Fruit fly (Drosophila melanogaster) whole organism: ENCODE results near the gene HDAC11.
A peak's percentile ranks its signal among the peaks of the same experiment; 100 is the strongest.

Source experiments
- CG8478 ChIP-seq: fragments of >200 bp; optimal IDR thresholded peaks from 2 replicates; lab custom pipeline; 2018; ENCODE audit warnings: inconsistent platforms
- Dll ChIP-seq: fragments of >200 bp; optimal IDR thresholded peaks from 2 replicates; lab custom pipeline; 2017
- EcR ChIP-seq, 2 experiments: fragments of >200 bp; optimal IDR thresholded peaks; 2 replicates each; lab custom pipeline; 2017; ENCODE audit warnings: missing biosample characterization in 2 of 2, missing genetic modification characterization in 2 of 2, missing genetic modification reagents in 2 of 2
- pan ChIP-seq: fragments of >200 bp; optimal IDR thresholded peaks from 2 replicates; lab custom pipeline; 2017
- psq ChIP-seq: fragments of >200 bp; optimal IDR thresholded peaks from 2 replicates; lab custom pipeline; 2017
- usp ChIP-seq: fragments of >200 bp; optimal IDR thresholded peaks from 2 replicates; lab custom pipeline; 2017; ENCODE audit warnings: missing biosample characterization, missing genetic modification characterization, mixed read lengths

The HDAC11 gene

dm6 chr3R:24816993-24817854 is 38.8 kb downstream of the HDAC11 start, which contains the start of the genes CG5808 and Saf-B:
Gene CG5808, minus strand, starts transcription at chr3R:24817007.
Gene Saf-B, plus strand, starts transcription at chr3R:24817464.
- no peak for TF ChIP-seq CG8478 (lab: Kevin White, UChicago)
- no peak for TF ChIP-seq psq (lab: Kevin White, UChicago)
- TF ChIP-seq EcR (GFP tag; optimal IDR thresholded peaks at IDR 0.05; lab: Kevin White, UChicago) = no peak

dm6 chr3R:24813637-24814301 is 42.3 kb downstream of the HDAC11 start, which contains the start of the genes lili and CG34150:
Gene lili, minus strand, starts transcription at chr3R:24814012.
Gene CG34150, plus strand, starts transcription at chr3R:24814262.
- TF ChIP-seq Dll (no peak), psq (lab: Kevin White, UChicago) (no peak), pan (lab: Kevin White, UChicago) (no peak), EcR (GFP tag; optimal IDR thresholded peaks at IDR 0.05; lab: Kevin White, UChicago) (no peak), CG8478 (lab: Kevin White, UChicago) (no peak), usp (GFP tag; lab: Kevin White, UChicago) (no peak)

DNA sequence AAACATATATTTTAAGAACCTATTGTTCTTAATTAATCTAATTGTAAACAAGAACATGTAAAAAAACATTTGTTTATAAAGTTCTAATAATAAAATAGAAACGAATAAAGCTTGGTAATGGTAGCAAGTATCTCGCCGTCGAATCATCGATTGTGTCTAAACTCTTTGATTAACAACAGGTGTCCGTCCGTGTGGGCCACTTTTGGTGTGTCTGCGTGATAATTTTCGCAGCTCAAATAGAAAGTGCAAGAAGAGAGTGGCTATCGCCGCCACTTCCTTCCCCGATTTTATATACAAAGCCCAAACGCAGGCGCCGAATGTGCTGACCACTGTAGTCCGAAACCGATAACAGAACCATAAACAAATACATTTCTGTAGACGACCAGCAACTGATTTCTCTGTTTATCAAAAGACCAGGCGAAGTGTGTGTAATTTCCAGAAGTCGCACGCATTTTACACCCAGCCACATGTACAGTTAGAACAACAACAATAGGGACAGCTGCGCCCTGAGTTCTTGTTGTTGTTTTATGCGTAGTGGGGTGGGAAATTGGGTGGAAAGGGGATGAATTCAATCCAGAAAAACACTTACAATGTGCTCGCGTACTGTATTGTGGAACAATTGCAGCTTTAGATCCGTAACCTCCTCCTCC is 42.9 kb downstream of the HDAC11 start:
- no peak for TF ChIP-seq EcR (GFP tag; optimal IDR thresholded peaks at IDR 0.05; lab: Kevin White, UChicago)
- TF ChIP-seq usp (GFP tag; lab: Kevin White, UChicago) = no peak
- no peak for TF ChIP-seq Dll
- TF ChIP-seq CG8478 (lab: Kevin White, UChicago) = no peak
- TF ChIP-seq pan (lab: Kevin White, UChicago) = no peak
- TF ChIP-seq psq (lab: Kevin White, UChicago) = no peak

DNA sequence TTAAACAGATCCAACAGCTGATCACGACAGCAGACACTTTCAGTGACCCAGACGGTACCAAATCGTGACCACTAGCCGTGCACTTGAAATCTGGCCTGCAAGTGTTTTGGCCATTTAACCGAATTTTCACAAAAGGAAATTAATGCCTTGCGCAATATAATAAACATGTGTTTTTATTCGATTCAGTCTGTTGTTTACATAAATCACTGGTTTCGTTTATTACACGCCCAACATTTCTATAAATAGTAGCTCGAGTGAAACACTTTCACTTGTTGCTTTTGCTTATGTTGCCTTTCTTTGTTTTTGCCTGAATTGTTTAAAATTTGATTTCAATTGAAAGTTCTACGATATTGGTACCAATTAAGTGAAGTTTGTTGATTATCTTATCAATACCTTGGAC is 43.6 kb downstream of the HDAC11 start:
- no peak for TF ChIP-seq psq (lab: Kevin White, UChicago)
- no peak for TF ChIP-seq usp (GFP tag; lab: Kevin White, UChicago)
- no peak for TF ChIP-seq Dll
- TF ChIP-seq CG8478 (lab: Kevin White, UChicago) = no peak
- TF ChIP-seq EcR (GFP tag; optimal IDR thresholded peaks at IDR 0.05; lab: Kevin White, UChicago) = no peak
- no peak for TF ChIP-seq pan (lab: Kevin White, UChicago)

- TF ChIP-seq EcR (GFP tag; optimal IDR thresholded peaks at IDR 0.05; lab: Kevin White, UChicago) = peak in 1 of 2 experiments; percentile 89
- no peak for TF ChIP-seq CG8478 (lab: Kevin White, UChicago)
Measured at dm6 chr3R:24810844-24811625, 45.0 kb downstream of the HDAC11 start.

DNA sequence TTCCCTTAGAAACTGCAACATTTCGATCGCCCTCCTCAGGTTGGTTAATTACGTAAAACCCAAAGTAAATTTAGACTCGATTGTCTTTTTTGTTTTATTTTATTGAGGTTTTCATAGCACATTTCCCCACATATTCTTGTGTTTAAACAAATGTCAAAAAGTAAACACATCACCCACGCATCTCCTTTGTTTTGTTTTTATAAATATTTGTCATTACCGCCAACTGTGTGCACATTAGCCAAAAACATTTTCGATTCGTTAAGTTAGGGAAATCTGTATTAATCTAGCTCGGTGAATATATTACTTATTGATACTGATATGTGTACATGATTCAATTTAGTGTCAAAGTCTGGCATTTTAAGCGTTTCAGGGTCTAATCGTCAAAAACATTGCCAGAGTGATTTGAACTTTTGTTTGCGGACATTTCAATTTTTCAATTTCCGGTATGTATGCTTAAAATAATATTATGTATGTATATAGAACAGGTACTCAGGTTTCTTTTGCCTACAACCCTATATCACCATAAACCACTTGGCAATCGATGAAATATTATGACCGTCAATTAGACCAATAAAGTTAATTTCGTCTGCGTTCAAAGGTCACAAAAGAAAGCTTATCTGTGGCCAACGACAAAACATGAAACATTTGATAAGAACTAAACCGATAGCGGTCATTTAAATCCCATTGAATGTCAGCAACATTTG is 46.3 kb downstream of the HDAC11 start:
- no peak for TF ChIP-seq pan (lab: Kevin White, UChicago)
- TF ChIP-seq psq (lab: Kevin White, UChicago) = no peak
- no peak for TF ChIP-seq Dll
- no peak for TF ChIP-seq usp (GFP tag; lab: Kevin White, UChicago)
- no peak for TF ChIP-seq CG8478 (lab: Kevin White, UChicago)
- no peak for TF ChIP-seq EcR (GFP tag; optimal IDR thresholded peaks at IDR 0.05; lab: Kevin White, UChicago)

dm6 chr3R:24807321-24807720 is 48.7 kb downstream of the HDAC11 start, which contains the start of gene CG6980:
Gene CG6980, plus strand, starts transcription at chr3R:24807621.
- TF ChIP-seq EcR (GFP tag; optimal IDR thresholded peaks at IDR 0.05; lab: Kevin White, UChicago) (no peak), CG8478 (lab: Kevin White, UChicago) (no peak), psq (lab: Kevin White, UChicago) (no peak), pan (lab: Kevin White, UChicago) (no peak), Dll (no peak), usp (GFP tag; lab: Kevin White, UChicago) (no peak)

DNA sequence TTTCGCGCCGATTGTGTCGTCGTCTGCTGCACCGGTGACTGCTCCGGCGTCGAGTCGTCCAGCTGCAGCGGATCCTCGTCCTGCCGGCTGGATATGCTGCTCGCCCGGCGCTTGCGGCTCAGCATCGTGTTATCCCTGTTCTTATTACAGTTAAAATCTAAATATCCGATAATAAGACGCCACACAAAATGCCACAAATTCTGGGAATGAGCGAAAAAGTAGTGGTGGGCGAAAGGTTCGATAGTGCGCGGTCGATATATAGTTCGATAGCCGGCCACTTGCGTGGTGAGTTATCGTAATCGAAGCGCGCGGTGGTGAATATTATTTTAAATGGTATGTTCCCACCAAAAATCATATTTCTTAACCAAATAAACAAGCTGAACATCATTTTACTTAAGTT is 51.0 kb downstream of the HDAC11 start, which contains the start of gene polybromo:
Gene polybromo, minus strand, starts transcription at position 212 of the 400 bp plus-strand sequence.
- TF ChIP-seq CG8478 (lab: Kevin White, UChicago) = no peak
- TF ChIP-seq psq (lab: Kevin White, UChicago) = no peak
- no peak for TF ChIP-seq usp (GFP tag; lab: Kevin White, UChicago)
- no peak for TF ChIP-seq pan (lab: Kevin White, UChicago)
- TF ChIP-seq Dll = no peak
- TF ChIP-seq EcR (GFP tag; optimal IDR thresholded peaks at IDR 0.05; lab: Kevin White, UChicago) = no peak
